Worm (Caenorhabditis elegans): Measurements from ENCODE around the gene F43C1.5.

Gene F43C1.5

ce11 chrIII:4228841-4229240 is at the start of gene F43C1.5:
TSS of gene F43C1.5 (plus strand) at chrIII:4229141.
- TF ChIP-seq nhr-11 (tag; optimal IDR thresholded peaks at IDR 0.05), result no peak
- TF ChIP-seq skn-1 (tag; optimal IDR thresholded peaks at IDR 0.05), result no peak
- no peak for TF ChIP-seq blmp-1 (tag; optimal IDR thresholded peaks at IDR 0.05; ENCODE audit: insufficient read depth)
- TF ChIP-seq nhr-77 (tag; optimal IDR thresholded peaks at IDR 0.05), result no peak
- no peak for TF ChIP-seq ztf-11 (tag; optimal IDR thresholded peaks at IDR 0.05)

- no peak for TF ChIP-seq zag-1 (tag; optimal IDR thresholded peaks at IDR 0.05)
- no peak for TF ChIP-seq ZK546.5 (tag; optimal IDR thresholded peaks at IDR 0.05)
- TF ChIP-seq mdl-1 (tag; optimal IDR thresholded peaks at IDR 0.05), result no peak
- no peak for TF ChIP-seq egl-27 (tag; optimal IDR thresholded peaks at IDR 0.05)
- no peak for TF ChIP-seq nhr-11 (tag; optimal IDR thresholded peaks at IDR 0.05)
- no peak for TF ChIP-seq lin-39 (tag; optimal IDR thresholded peaks at IDR 0.05)
- TF ChIP-seq unc-55 (GFP tag; optimal IDR thresholded peaks at IDR 0.05), result no peak
- TF ChIP-seq F13H6.1 (tag; optimal IDR thresholded peaks at IDR 0.05), result no peak
- TF ChIP-seq aly-2 (tag; optimal IDR thresholded peaks at IDR 0.05), result no peak
- no peak for TF ChIP-seq C34F6.9 (tag; optimal IDR thresholded peaks at IDR 0.05)
- no peak for TF ChIP-seq mab-5 (tag; optimal IDR thresholded peaks at IDR 0.05)
- TF ChIP-seq ztf-11 (tag; optimal IDR thresholded peaks at IDR 0.05), result no peak
- no peak for TF ChIP-seq fos-1 (tag; optimal IDR thresholded peaks at IDR 0.05)
- no peak for TF ChIP-seq sma-3 (GFP tag; optimal IDR thresholded peaks at IDR 0.05)
- no peak for TF ChIP-seq blmp-1 (tag; optimal IDR thresholded peaks at IDR 0.05; ENCODE audit: insufficient read depth)
- TF ChIP-seq nhr-25 (tag; optimal IDR thresholded peaks at IDR 0.05), result no peak
- no peak for TF ChIP-seq lin-11 (tag; optimal IDR thresholded peaks at IDR 0.05)
These were observed 47.6 kb upstream of the F43C1.5 start, which contains the start of gene C16C10.1 for ce11 chrIII:4181338-4181737. TSS of gene C16C10.1 (minus strand) at chrIII:4181438.

ce11 chrIII:4186751-4187309 is 42.1 kb upstream of the F43C1.5 start, which contains the start of gene lars-1:
TSS of gene lars-1 (minus strand) at chrIII:4186801.
- TF ChIP-seq crh-2 (tag; optimal IDR thresholded peaks at IDR 0.05), result peak; percentile 21
- peak in 1 of 2 experiments; percentile 12 for TF ChIP-seq lsy-2 (tag; optimal IDR thresholded peaks at IDR 0.05)
- peak; percentile 30 for TF ChIP-seq C34F6.9 (tag; optimal IDR thresholded peaks at IDR 0.05)
- no peak for TF ChIP-seq ZK546.5 (tag; optimal IDR thresholded peaks at IDR 0.05)

- no peak for TF ChIP-seq ama-1 (optimal IDR thresholded peaks at IDR 0.05)
- peak; percentile 75 for TF ChIP-seq blmp-1 (tag; optimal IDR thresholded peaks at IDR 0.05; ENCODE audit: insufficient read depth)
- TF ChIP-seq nhr-25 (tag; optimal IDR thresholded peaks at IDR 0.05), result peak; percentile 41
- TF ChIP-seq elt-3 (tag; optimal IDR thresholded peaks at IDR 0.05), result no peak
These were observed 41.1 kb upstream of the F43C1.5 start, which contains the start of gene R74.2 for ce11 chrIII:4187845-4188244. TSS of gene R74.2 (plus strand) at chrIII:4188160.

- TF ChIP-seq lin-39 (tag; optimal IDR thresholded peaks at IDR 0.05) (no peak), zag-1 (tag; optimal IDR thresholded peaks at IDR 0.05) (no peak), blmp-1 (tag; optimal IDR thresholded peaks at IDR 0.05; ENCODE audit: insufficient read depth) (peak; percentile 84), fos-1 (tag; optimal IDR thresholded peaks at IDR 0.05) (peak; percentile 17)
These were observed 39.3 kb upstream of the F43C1.5 start for ce11 chrIII:4189602-4190001.

ce11 chrIII:4190241-4190640 is 38.7 kb upstream of the F43C1.5 start, which contains the start of gene spp-28:
TSS of gene spp-28 (minus strand) at chrIII:4190341.
- no peak for TF ChIP-seq Y55F3AM.14 (GFP tag; optimal IDR thresholded peaks at IDR 0.05)
- TF ChIP-seq nhr-12 (tag; optimal IDR thresholded peaks at IDR 0.05), result no peak
- TF ChIP-seq F13H6.1 (tag; optimal IDR thresholded peaks at IDR 0.05), result no peak

- no peak for TF ChIP-seq egl-27 (tag; optimal IDR thresholded peaks at IDR 0.05)
- peak; percentile 87 for TF ChIP-seq C34F6.9 (tag; optimal IDR thresholded peaks at IDR 0.05)
- no peak for TF ChIP-seq mbf-1 (tag; optimal IDR thresholded peaks at IDR 0.05)
- peak in 1 of 2 experiments; percentile 2 for TF ChIP-seq mdl-1 (tag; optimal IDR thresholded peaks at IDR 0.05)
- peak; percentile 29 for TF ChIP-seq lin-13 (GFP tag; optimal IDR thresholded peaks at IDR 0.05)
- TF ChIP-seq crh-2 (tag; optimal IDR thresholded peaks at IDR 0.05), result peak; percentile 74
- no peak for TF ChIP-seq nhr-6 (tag; optimal IDR thresholded peaks at IDR 0.05)
- TF ChIP-seq nhr-129 (tag; optimal IDR thresholded peaks at IDR 0.05), result peak; percentile 66
- TF ChIP-seq unc-62 (GFP tag; optimal IDR thresholded peaks at IDR 0.05), result no peak
- TF ChIP-seq unc-55 (GFP tag; optimal IDR thresholded peaks at IDR 0.05), result peak; percentile 94
- TF ChIP-seq lsy-2 (tag; optimal IDR thresholded peaks at IDR 0.05), result peak; percentile 8 to 55
- TF ChIP-seq mab-5 (tag; optimal IDR thresholded peaks at IDR 0.05), result peak; percentile 16
- peak; percentile 97 for TF ChIP-seq fos-1 (tag; optimal IDR thresholded peaks at IDR 0.05)
- TF ChIP-seq zag-1 (tag; optimal IDR thresholded peaks at IDR 0.05), result no peak
- TF ChIP-seq elt-1 (tag; optimal IDR thresholded peaks at IDR 0.05), result no peak
- peak; percentile 12 for TF ChIP-seq sma-9 (GFP tag; optimal IDR thresholded peaks at IDR 0.05)
- no peak for TF ChIP-seq sma-9 (tag; optimal IDR thresholded peaks at IDR 0.05)
- no peak for TF ChIP-seq unc-39 (tag; optimal IDR thresholded peaks at IDR 0.05)
- TF ChIP-seq ztf-4 (tag; optimal IDR thresholded peaks at IDR 0.05), result peak; percentile 23
These were observed 37.8 kb upstream of the F43C1.5 start, which contains the start of gene dnj-16 for ce11 chrIII:4191091-4191638. TSS of gene dnj-16 (plus strand) at chrIII:4191141.

Data from whole organism, L2 larva.